Fruit fly (Drosophila melanogaster): ENCODE data around the gene CG2224.
A peak's percentile ranks its signal among the peaks of the same experiment; 100 is the strongest.

The CG2224 gene

dm6 chr3R:30467062-30467461, 8.0 kb upstream of the CG2224 start:
- TF ChIP-seq CTCF (optimal IDR thresholded peaks at IDR 0.05) (peak; percentile 21 to 58), CG8478 (optimal IDR thresholded peaks at IDR 0.05) (no peak)

dm6 chr3R:30466515-30466914, 7.4 kb upstream of the CG2224 start:
- no peak for TF ChIP-seq CTCF (optimal IDR thresholded peaks at IDR 0.05)

dm6 chr3R:30465775-30466494, 6.8 kb upstream of the CG2224 start, which contains the start of gene PH4alphaEFB:
Gene PH4alphaEFB (plus strand): TSS chr3R:30466050.
- no peak for TF ChIP-seq CG8478 (optimal IDR thresholded peaks at IDR 0.05)
- no peak for TF ChIP-seq CTCF (optimal IDR thresholded peaks at IDR 0.05)

- TF ChIP-seq CG8478 (optimal IDR thresholded peaks at IDR 0.05) (no peak), CTCF (optimal IDR thresholded peaks at IDR 0.05) (no peak)
Measured at dm6 chr3R:30464244-30464643, 5.1 kb upstream of the CG2224 start.

- TF ChIP-seq CTCF (optimal IDR thresholded peaks at IDR 0.05) (no peak), CG8478 (optimal IDR thresholded peaks at IDR 0.05) (no peak)
Measured at dm6 chr3R:30461608-30462243, 2.6 kb upstream of the CG2224 start.

dm6 chr3R:30460187-30460586, 1.1 kb upstream of the CG2224 start:
- no peak for TF ChIP-seq CTCF (optimal IDR thresholded peaks at IDR 0.05)
- TF ChIP-seq CG8478 (optimal IDR thresholded peaks at IDR 0.05): no peak

dm6 chr3R:30455817-30456544, 3.1 kb downstream of the CG2224 start, which contains the start of gene aralar1:
Gene aralar1 (minus strand): TSS chr3R:30455867.
- TF ChIP-seq CG8478 (optimal IDR thresholded peaks at IDR 0.05) (no peak), CTCF (optimal IDR thresholded peaks at IDR 0.05) (peak in 1 of 2 experiments; percentile 64)

dm6 chr3R:30454442-30454841, 4.7 kb downstream of the CG2224 start:
- no peak for TF ChIP-seq CTCF (optimal IDR thresholded peaks at IDR 0.05)
- no peak for TF ChIP-seq CG8478 (optimal IDR thresholded peaks at IDR 0.05)

- TF ChIP-seq CG8478 (optimal IDR thresholded peaks at IDR 0.05) (no peak), CTCF (optimal IDR thresholded peaks at IDR 0.05) (no peak)
Measured at dm6 chr3R:30453236-30453635, 5.9 kb downstream of the CG2224 start.

dm6 chr3R:30450690-30451343, 8.3 kb downstream of the CG2224 start:
- TF ChIP-seq CG8478 (optimal IDR thresholded peaks at IDR 0.05) (no peak), CTCF (optimal IDR thresholded peaks at IDR 0.05) (no peak)

dm6 chr3R:30450224-30450623, 8.9 kb downstream of the CG2224 start:
- TF ChIP-seq CTCF (optimal IDR thresholded peaks at IDR 0.05): no peak
- no peak for TF ChIP-seq CG8478 (optimal IDR thresholded peaks at IDR 0.05)

dm6 chr3R:30449446-30449845, 9.7 kb downstream of the CG2224 start:
- TF ChIP-seq CG8478 (optimal IDR thresholded peaks at IDR 0.05) (no peak), CTCF (optimal IDR thresholded peaks at IDR 0.05) (no peak)

dm6 chr3R:30444946-30445345, 14.2 kb downstream of the CG2224 start, which contains the start of gene Osi23:
Gene Osi23 (minus strand): TSS chr3R:30445046.
- TF ChIP-seq CG8478 (optimal IDR thresholded peaks at IDR 0.05): no peak
- TF ChIP-seq CTCF (optimal IDR thresholded peaks at IDR 0.05): no peak

dm6 chr3R:30443549-30444133, 15.5 kb downstream of the CG2224 start, which contains the start of gene CG15537:
Gene CG15537 (minus strand): TSS chr3R:30443599.
- TF ChIP-seq CG8478 (optimal IDR thresholded peaks at IDR 0.05): no peak
- no peak for TF ChIP-seq CTCF (optimal IDR thresholded peaks at IDR 0.05)

Data from S2 (cell line).